Worm (Caenorhabditis elegans) whole organism, young adult: ENCODE results near the gene rnp-5.

Source experiments
- D2030.7 ChIP-seq: fragments of 200-800 bp; sonication (Bioruptor generic); IDR thresholded peaks from 2 replicates; pipeline ENCODE4 v1.3.6; 2022; ENCODE audit warnings: missing genetic modification reagents, missing genetic modification characterization, missing compliant biosample characterization
- F22D6.2 ChIP-seq: sonication (generic microtip); optimal IDR thresholded peaks from 2 replicates; lab custom pipeline; 2016; ENCODE audit warnings: mild to moderate bottlenecking, missing genetic modification characterization, missing compliant biosample characterization
- F52B5.7 ChIP-seq: sonication (generic microtip); optimal IDR thresholded peaks from 2 replicates; lab custom pipeline; 2016; ENCODE audit warnings: mild to moderate bottlenecking, missing genetic modification characterization, missing compliant biosample characterization
- F57C9.4 ChIP-seq: sonication (generic microtip); optimal IDR thresholded peaks from 2 replicates; lab custom pipeline; 2017; ENCODE audit warnings: mild to moderate bottlenecking, missing genetic modification characterization, missing compliant biosample characterization
- K12H6.12 ChIP-seq: fragments of 200-800 bp; sonication (Bioruptor generic); optimal IDR thresholded peaks from 2 replicates; lab custom pipeline; 2018; ENCODE audit warnings: mild to moderate bottlenecking, missing genetic modification characterization, missing compliant biosample characterization
- Y53F4B.3 ChIP-seq: fragments of 200-800 bp; sonication (Bioruptor generic); IDR thresholded peaks from 2 replicates; pipeline ENCODE4 v1.3.6; 2022; ENCODE audit warnings: missing genetic modification reagents, missing genetic modification characterization, missing compliant biosample characterization
- Y53G8AR.9 ChIP-seq: fragments of 200-800 bp; sonication (Bioruptor generic); conservative IDR thresholded peaks from 2 replicates; pipeline ENCODE4 v1.3.6; 2022; ENCODE audit warnings: missing genetic modification reagents, missing genetic modification characterization, missing compliant biosample characterization
- Y67H2A.10 ChIP-seq: fragments of 200-800 bp; sonication (Bioruptor generic); conservative IDR thresholded peaks from 2 replicates; pipeline ENCODE4 v1.3.6; 2022; ENCODE audit warnings: missing genetic modification reagents, missing genetic modification characterization, missing compliant biosample characterization
- Y79H2A.3 ChIP-seq: fragments of 200-800 bp; sonication (Bioruptor generic); conservative IDR thresholded peaks from 2 replicates; pipeline ENCODE4 v1.3.6; 2022; ENCODE audit warnings: missing genetic modification reagents, missing genetic modification characterization, missing compliant biosample characterization
- aptf-2 ChIP-seq: fragments of 200-800 bp; sonication (Bioruptor generic); conservative IDR thresholded peaks from 2 replicates; pipeline ENCODE4 v1.3.6; 2022; ENCODE audit warnings: missing genetic modification reagents, missing genetic modification characterization, missing compliant biosample characterization
- aptf-3 ChIP-seq: fragments of 200-800 bp; sonication (Bioruptor generic); IDR thresholded peaks from 2 replicates; pipeline ENCODE4 v1.3.6; 2022; ENCODE audit warnings: missing genetic modification characterization, missing compliant biosample characterization
- attf-5 ChIP-seq: fragments of 200-800 bp; sonication (Bioruptor generic); optimal IDR thresholded peaks from 2 replicates; lab custom pipeline; 2018; ENCODE audit warnings: mild to moderate bottlenecking, missing genetic modification characterization, missing compliant biosample characterization
- attf-6 ChIP-seq: fragments of 200-800 bp; sonication (Bioruptor generic); IDR thresholded peaks from 2 replicates; pipeline ENCODE4 v1.3.6; 2022; ENCODE audit warnings: missing genetic modification reagents, missing genetic modification characterization, missing compliant biosample characterization
- bed-1 ChIP-seq: fragments of 200-800 bp; sonication (Bioruptor generic); IDR thresholded peaks from 2 replicates; pipeline ENCODE4 v1.3.6; 2022; ENCODE audit warnings: missing genetic modification reagents, missing genetic modification characterization, missing compliant biosample characterization
- chd-7 ChIP-seq: sonication (generic microtip); optimal IDR thresholded peaks from 2 replicates; lab custom pipeline; 2016; ENCODE audit warnings: mild to moderate bottlenecking, missing genetic modification characterization, moderate library complexity, missing compliant biosample characterization
- dpl-1 ChIP-seq: fragments of 150-350 bp; optimal IDR thresholded peaks from 2 replicates; lab custom pipeline; 2014; ENCODE audit warnings: missing biosample characterization, missing genetic modification reagents, missing genetic modification characterization
- egrh-3 ChIP-seq: fragments of 200-800 bp; sonication (Bioruptor generic); IDR thresholded peaks from 2 replicates; pipeline ENCODE4 v1.3.6; 2022; ENCODE audit warnings: missing genetic modification reagents, missing genetic modification characterization, missing compliant biosample characterization
- ets-4 ChIP-seq: fragments of 200-800 bp; sonication (Bioruptor generic); optimal IDR thresholded peaks from 2 replicates; lab custom pipeline; 2018; ENCODE audit warnings: mild to moderate bottlenecking, missing genetic modification characterization, missing compliant biosample characterization
- him-1 ChIP-seq: sonication (generic microtip); optimal IDR thresholded peaks from 2 replicates; lab custom pipeline; 2016; ENCODE audit warnings: missing genotype, missing genetic modification reagents, missing genetic modification characterization, missing compliant biosample characterization
- hlh-26 ChIP-seq: fragments of 200-800 bp; sonication (Bioruptor generic); conservative IDR thresholded peaks from 2 replicates; pipeline ENCODE4 v1.3.6; 2022; ENCODE audit warnings: missing genetic modification reagents, missing genetic modification characterization, missing compliant biosample characterization
- hmg-1.2 ChIP-seq: fragments of 200-800 bp; sonication (Bioruptor generic); IDR thresholded peaks from 2 replicates; pipeline ENCODE4 v1.3.6; 2022; ENCODE audit warnings: missing genetic modification reagents, missing genetic modification characterization, missing compliant biosample characterization
- lag-1 ChIP-seq: fragments of 200-800 bp; sonication (Bioruptor generic); IDR thresholded peaks from 2 replicates; pipeline ENCODE4 v1.3.6; 2022; ENCODE audit warnings: missing genetic modification reagents, missing genetic modification characterization, missing compliant biosample characterization
- let-607 ChIP-seq, 2 experiments: fragments of 200-800 bp in 1 of 2; sonication (Bioruptor generic) in 1 of 2; sonication (generic microtip) in 1 of 2; optimal IDR thresholded peaks; 2 replicates each; lab custom pipeline; 2016 to 2018; ENCODE audit warnings: mild to moderate bottlenecking in 2 of 2, missing compliant biosample characterization in 2 of 2, missing genetic modification characterization in 2 of 2, moderate library complexity in 2 of 2, missing genotype in 1 of 2
- madf-3 ChIP-seq: fragments of 200-800 bp; sonication (Bioruptor generic); IDR thresholded peaks from 2 replicates; pipeline ENCODE4 v1.3.6; 2022; ENCODE audit warnings: missing genetic modification reagents, missing genetic modification characterization, missing compliant biosample characterization
- madf-8 ChIP-seq: fragments of 200-800 bp; sonication (Bioruptor generic); conservative IDR thresholded peaks from 2 replicates; pipeline ENCODE4 v1.3.6; 2022; ENCODE audit warnings: missing genetic modification reagents, missing genetic modification characterization, missing compliant biosample characterization
- mcd-1 ChIP-seq: fragments of 200-800 bp; sonication (Bioruptor generic); IDR thresholded peaks from 2 replicates; pipeline ENCODE4 v1.3.6; 2022; ENCODE audit warnings: missing genetic modification reagents, missing genetic modification characterization, missing compliant biosample characterization
- mxl-1 ChIP-seq: sonication (generic microtip); optimal IDR thresholded peaks from 2 replicates; lab custom pipeline; 2016; ENCODE audit warnings: missing genetic modification characterization, missing compliant biosample characterization
- nhr-120 ChIP-seq: fragments of 200-800 bp; sonication (Bioruptor generic); IDR thresholded peaks from 2 replicates; pipeline ENCODE4 v1.3.6; 2022; ENCODE audit warnings: missing genetic modification characterization, missing compliant biosample characterization
- nhr-80 ChIP-seq: sonication (generic microtip); optimal IDR thresholded peaks from 2 replicates; lab custom pipeline; 2016; ENCODE audit warnings: missing genetic modification characterization, missing compliant biosample characterization
- nhr-90 ChIP-seq: sonication (generic microtip); optimal IDR thresholded peaks from 2 replicates; lab custom pipeline; 2016; ENCODE audit warnings: missing genotype, mild to moderate bottlenecking, missing genetic modification characterization, missing compliant biosample characterization
- pbrm-1 ChIP-seq: fragments of 200-800 bp; sonication (Bioruptor generic); IDR thresholded peaks from 2 replicates; pipeline ENCODE4 v1.3.6; 2022; ENCODE audit warnings: missing genetic modification reagents, missing genetic modification characterization, missing compliant biosample characterization
- repo-1 ChIP-seq: sonication (generic microtip); optimal IDR thresholded peaks from 2 replicates; lab custom pipeline; 2017; ENCODE audit warnings: mild to moderate bottlenecking, missing genetic modification characterization, missing compliant biosample characterization
- rpc-1 ChIP-seq, 2 experiments: fragments of 150-350 bp in 1 of 2; sonication (generic microtip) in 1 of 2; optimal IDR thresholded peaks; 2 replicates each; lab custom pipeline; 2014 to 2018; ENCODE audit warnings: missing biosample characterization in 1 of 2, missing genetic modification characterization in 1 of 2, missing genetic modification reagents in 1 of 2, missing genotype in 1 of 2
- sdz-38 ChIP-seq: sonication (generic microtip); optimal IDR thresholded peaks from 2 replicates; lab custom pipeline; 2016; ENCODE audit warnings: missing genotype, missing genetic modification characterization, missing compliant biosample characterization
- snpc-1.1 ChIP-seq: sonication (generic microtip); optimal IDR thresholded peaks from 2 replicates; lab custom pipeline; 2017; ENCODE audit warnings: missing genetic modification characterization, mild to moderate bottlenecking, missing compliant biosample characterization, antibody characterized with exemption, moderate library complexity, missing genotype, missing genetic modification reagents; ENCODE audit not compliant: insufficient read depth
- snpc-3.4 ChIP-seq: sonication (generic microtip); optimal IDR thresholded peaks from 2 replicates; lab custom pipeline; 2017; ENCODE audit warnings: missing genetic modification characterization, mild to moderate bottlenecking, missing compliant biosample characterization, antibody characterized with exemption, moderate library complexity, missing genotype, missing genetic modification reagents
- snpc-4 ChIP-seq, 5 experiments: fragments of 150-350 bp in 1 of 5; sonication (generic microtip) in 4 of 5; optimal IDR thresholded peaks; 2 replicates each; lab custom pipeline; 2014 to 2018; ENCODE audit warnings: missing genetic modification characterization in 5 of 5, missing biosample characterization in 3 of 5, antibody characterized with exemption in 2 of 5, mild to moderate bottlenecking in 2 of 5, missing compliant biosample characterization in 2 of 5, missing genotype in 2 of 5, moderate library complexity in 2 of 5, missing genetic modification reagents in 1 of 5
- sptf-2 ChIP-seq: fragments of 200-800 bp; sonication (Bioruptor generic); optimal IDR thresholded peaks from 2 replicates; lab custom pipeline; 2018; ENCODE audit warnings: mild to moderate bottlenecking, missing genetic modification characterization, missing compliant biosample characterization
- tbx-9 ChIP-seq: sonication (generic microtip); optimal IDR thresholded peaks from 2 replicates; lab custom pipeline; 2016; ENCODE audit warnings: borderline replicate concordance, missing genetic modification characterization, inconsistent platforms, missing compliant biosample characterization
- unc-130 ChIP-seq: sonication (generic microtip); optimal IDR thresholded peaks from 2 replicates; lab custom pipeline; 2016; ENCODE audit warnings: missing genetic modification reagents, missing genetic modification characterization, missing compliant biosample characterization
- zfh-2 ChIP-seq: fragments of 200-800 bp; sonication (Bioruptor generic); conservative IDR thresholded peaks from 2 replicates; pipeline ENCODE4 v1.3.6; 2022; ENCODE audit warnings: missing genetic modification reagents, missing genetic modification characterization, missing compliant biosample characterization
- ztf-18 ChIP-seq: sonication (generic microtip); optimal IDR thresholded peaks from 2 replicates; lab custom pipeline; 2016; ENCODE audit warnings: missing genotype, mild to moderate bottlenecking, missing genetic modification characterization, missing compliant biosample characterization
- ztf-22 ChIP-seq: fragments of 200-800 bp; sonication (Bioruptor generic); optimal IDR thresholded peaks from 2 replicates; lab custom pipeline; 2018; ENCODE audit warnings: mild to moderate bottlenecking, missing genetic modification characterization, moderate library complexity, missing compliant biosample characterization
- ztf-26 ChIP-seq: sonication (generic microtip); optimal IDR thresholded peaks from 2 replicates; lab custom pipeline; 2017; ENCODE audit warnings: missing genetic modification characterization, missing compliant biosample characterization
- ztf-6 ChIP-seq: fragments of 200-800 bp; sonication (Bioruptor generic); IDR thresholded peaks from 2 replicates; pipeline ENCODE4 v1.3.6; 2022; ENCODE audit warnings: missing genetic modification reagents, missing genetic modification characterization, missing compliant biosample characterization

rnp-5 gene

ce11 chrIII:841177-841576, 12.5 kb downstream of the rnp-5 start, which contains the start of gene K02F3.9:
Gene K02F3.9 (minus strand): TSS chrIII:841366.
- TF ChIP-seq pbrm-1 (GFP tag; lab: Robert Waterston, UW) (no peak), ztf-22 (no peak), D2030.7 (GFP tag; lab: Robert Waterston, UW) (no peak), aptf-2 (GFP tag; lab: Robert Waterston, UW) (no peak), snpc-3.4 (no peak), snpc-1.1 (tag; lab: Kevin White, UChicago) (no peak), aptf-3 (GFP tag; lab: Robert Waterston, UW) (no peak), hmg-1.2 (GFP tag; lab: Robert Waterston, UW) (no peak), rpc-1 (optimal IDR thresholded peaks at IDR 0.05; lab: Kevin White, UChicago) (no peak), rpc-1 (tag; optimal IDR thresholded peaks at IDR 0.05; lab: Kevin White, UChicago) (no peak), sdz-38 (tag; lab: Kevin White, UChicago) (no peak), ztf-6 (GFP tag; lab: Robert Waterston, UW) (no peak)

- TF ChIP-seq hmg-1.2 (GFP tag; lab: Robert Waterston, UW) (no peak), mxl-1 (tag; lab: Kevin White, UChicago) (no peak), unc-130 (GFP tag; lab: Kevin White, UChicago) (no peak), attf-5 (GFP tag; lab: Kevin White, UChicago) (no peak), attf-6 (GFP tag; lab: Robert Waterston, UW) (no peak), hlh-26 (no peak), bed-1 (GFP tag; lab: Robert Waterston, UW) (no peak), dpl-1 (no peak), Y67H2A.10 (no peak), nhr-120 (GFP tag; lab: Robert Waterston, UW) (no peak), zfh-2 (GFP tag; lab: Robert Waterston, UW) (no peak), Y53G8AR.9 (no peak), ztf-18 (tag; lab: Kevin White, UChicago) (no peak), F57C9.4 (tag; lab: Kevin White, UChicago) (no peak), F52B5.7 (tag; lab: Kevin White, UChicago) (no peak), nhr-80 (tag; lab: Kevin White, UChicago) (no peak), chd-7 (no peak), nhr-90 (tag; lab: Kevin White, UChicago) (no peak), madf-8 (GFP tag; lab: Robert Waterston, UW) (no peak)
- TF ChIP-seq, all 124 proteins: peak for 0
Measured at ce11 chrIII:839491-839890, 14.2 kb downstream of the rnp-5 start, which contains the start of gene dos-3. Gene dos-3 (minus strand): TSS chrIII:839591.

- 0 out of 2 replicates have a peak, but pooled peaks have one; percentile 78 for TF ChIP-seq lag-1 (GFP tag; lab: Robert Waterston, UW)
- peak; percentile 86 for TF ChIP-seq attf-5 (GFP tag; lab: Kevin White, UChicago)
- peak; percentile 99 for TF ChIP-seq chd-7
- peak; percentile 68 to 83 for TF ChIP-seq let-607 (tag; optimal IDR thresholded peaks at IDR 0.05; lab: Kevin White, UChicago)
- no peak for TF ChIP-seq dpl-1
- peak; percentile 34; the same call in 1 of the 2 replicates for TF ChIP-seq egrh-3 (GFP tag; lab: Robert Waterston, UW)
- peak; percentile 84 for TF ChIP-seq ets-4 (GFP tag; lab: Kevin White, UChicago)
- TF ChIP-seq repo-1 (tag; lab: Kevin White, UChicago) = peak; percentile 99
- peak; percentile 94 for TF ChIP-seq madf-3 (GFP tag; lab: Robert Waterston, UW)
- TF ChIP-seq mcd-1 = peak; percentile 86
- peak; percentile 84 for TF ChIP-seq K12H6.12 (tag; lab: Kevin White, UChicago)
- TF ChIP-seq him-1 = no peak
- peak; percentile 77 for TF ChIP-seq sptf-2 (GFP tag; lab: Kevin White, UChicago)
- peak; percentile 90 for TF ChIP-seq Y79H2A.3 (GFP tag; lab: Robert Waterston, UW)
- no peak for TF ChIP-seq Y53F4B.3
- no peak for TF ChIP-seq snpc-4 (GFP tag; optimal IDR thresholded peaks at IDR 0.05; lab: Kevin White, UChicago)
- peak in 2 of 4 experiments; percentile 27 to 48 for TF ChIP-seq snpc-4 (tag; optimal IDR thresholded peaks at IDR 0.05; lab: Kevin White, UChicago)
- peak; percentile 88 for TF ChIP-seq ztf-26 (tag; lab: Kevin White, UChicago)
- peak; percentile 73 for TF ChIP-seq F22D6.2 (tag; lab: Kevin White, UChicago)
- peak; percentile 97 for TF ChIP-seq tbx-9 (tag; lab: Kevin White, UChicago)
Measured at ce11 chrIII:835713-836278, 17.9 kb downstream of the rnp-5 start.
